2 fruit fly cellular contexts compared by ENCODE assay signal in the genomic region with DNA sequence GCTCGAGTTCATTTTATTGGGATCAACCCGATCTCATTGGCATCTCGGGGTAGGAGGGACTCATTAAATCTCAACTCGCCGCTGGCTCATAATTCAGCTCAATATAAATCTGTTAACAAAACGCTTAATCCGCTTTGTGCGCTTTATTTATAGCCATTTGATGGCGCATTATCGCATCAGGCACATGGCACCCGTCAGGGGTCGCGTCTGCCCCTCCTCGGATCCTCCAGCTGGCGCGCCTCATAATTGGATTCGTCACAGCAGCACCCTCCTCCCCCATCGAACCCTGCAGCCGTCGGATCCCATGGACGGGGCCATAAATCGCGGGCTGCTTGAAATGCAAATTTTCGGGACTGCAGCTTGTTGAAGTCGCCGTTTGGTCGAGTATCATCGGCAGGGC.
TF ChIP-seq lines count a peak whose summit lies in the region.

No protein-coding gene starts in this region.

- TF ChIP-seq CTCF in whole organism, embryonic (GFP tag; optimal IDR thresholded peaks at IDR 0.05; lab: Kevin White, UChicago), result no peak

TF ChIP-seq in whole organism, embryonic, 481 proteins besides CTCF, POLR2A, EP300 and RAD21:
- no peak for TF ChIP-seq Opbp (GFP tag; IDR thresholded peaks at IDR 0.05; lab: Robert Waterston, UW; ENCODE audit: partially characterized antibody)
- TF ChIP-seq oc (tag; optimal IDR thresholded peaks at IDR 0.05; lab: Kevin White, UChicago), result peak; percentile 71
- peak; percentile 62 for TF ChIP-seq gsb-n (tag; optimal IDR thresholded peaks at IDR 0.05; lab: Kevin White, UChicago)
- TF ChIP-seq crol (GFP tag; IDR thresholded peaks at IDR 0.05; lab: Robert Waterston, UW), result peak; percentile 26; the same call in 1 of the 2 replicates
- no peak for TF ChIP-seq CG15073 (GFP tag; optimal IDR thresholded peaks at IDR 0.05; lab: Kevin White, UChicago)
- TF ChIP-seq gro (GFP tag; optimal IDR thresholded peaks at IDR 0.05; lab: Kevin White, UChicago), result no peak

TF ChIP-seq in whole organism, prepupa, 60 proteins besides CTCF, POLR2A, EP300 and RAD21:
- TF ChIP-seq vri (GFP tag; optimal IDR thresholded peaks at IDR 0.05; lab: Kevin White, UChicago) (peak; percentile 47), Smox (GFP tag; optimal IDR thresholded peaks at IDR 0.05; lab: Kevin White, UChicago) (no peak), CG3919 (GFP tag; optimal IDR thresholded peaks at IDR 0.05; lab: Kevin White, UChicago) (no peak), CG34406 (GFP tag; optimal IDR thresholded peaks at IDR 0.05; lab: Kevin White, UChicago) (no peak), Eip78C (GFP tag; lab: Kevin White, UChicago) (peak; percentile 4), CG6163 (GFP tag; IDR thresholded peaks at IDR 0.05; lab: Robert Waterston, UW) (0 out of 3 replicates have a peak, but pooled peaks have one; percentile 24), CG31627 (GFP tag; optimal IDR thresholded peaks at IDR 0.05; lab: Kevin White, UChicago) (no peak)
TF ChIP-seq in whole organism, prepupa: peak in this region for 3.
